Worm (Caenorhabditis elegans): Measurements from ENCODE around the gene srz-104.

The srz-104 gene

ce11 chrIV:16333121-16333520 is 9.6 kb downstream of the srz-104 start:
- TF ChIP-seq bed-2 (GFP tag; IDR thresholded peaks at IDR 0.05), result no peak
- no peak for TF ChIP-seq lin-54 (GFP tag; optimal IDR thresholded peaks at IDR 0.05)
- 0 out of 2 replicates have a peak, but pooled peaks have one; percentile 54 for TF ChIP-seq egl-44 (GFP tag; IDR thresholded peaks at IDR 0.05)
- no peak for TF ChIP-seq hlh-26 (GFP tag; conservative IDR thresholded peaks at IDR 0.05)
- TF ChIP-seq gei-17 (GFP tag; optimal IDR thresholded peaks at IDR 0.05), result no peak
- no peak for TF ChIP-seq mcd-1 (GFP tag; IDR thresholded peaks at IDR 0.05)
- no peak for TF ChIP-seq F10E7.11 (tag; optimal IDR thresholded peaks at IDR 0.05)
- no peak for TF ChIP-seq C17E4.6 (GFP tag; IDR thresholded peaks at IDR 0.05)
- TF ChIP-seq snpc-4 (GFP tag; optimal IDR thresholded peaks at IDR 0.05), result no peak
- TF ChIP-seq snpc-4 (tag; optimal IDR thresholded peaks at IDR 0.05), result no peak
- TF ChIP-seq K11D2.4 (GFP tag; IDR thresholded peaks at IDR 0.05), result no peak
- no peak for TF ChIP-seq Y79H2A.3 (GFP tag; conservative IDR thresholded peaks at IDR 0.05)
- TF ChIP-seq ceh-40 (GFP tag; IDR thresholded peaks at IDR 0.05), result no peak
- TF ChIP-seq nhr-120 (GFP tag; IDR thresholded peaks at IDR 0.05), result no peak
- TF ChIP-seq fkh-3 (tag; optimal IDR thresholded peaks at IDR 0.05), result peak; percentile 27
- TF ChIP-seq hsf-1 (GFP tag; IDR thresholded peaks at IDR 0.05), result 0 out of 2 replicates have a peak, but pooled peaks have one; percentile 21
- TF ChIP-seq B0336.3 (GFP tag; IDR thresholded peaks at IDR 0.05), result no peak
- TF ChIP-seq ztf-22 (GFP tag; optimal IDR thresholded peaks at IDR 0.05), result no peak
- TF ChIP-seq ceh-27 (GFP tag; optimal IDR thresholded peaks at IDR 0.05), result no peak

DNA sequence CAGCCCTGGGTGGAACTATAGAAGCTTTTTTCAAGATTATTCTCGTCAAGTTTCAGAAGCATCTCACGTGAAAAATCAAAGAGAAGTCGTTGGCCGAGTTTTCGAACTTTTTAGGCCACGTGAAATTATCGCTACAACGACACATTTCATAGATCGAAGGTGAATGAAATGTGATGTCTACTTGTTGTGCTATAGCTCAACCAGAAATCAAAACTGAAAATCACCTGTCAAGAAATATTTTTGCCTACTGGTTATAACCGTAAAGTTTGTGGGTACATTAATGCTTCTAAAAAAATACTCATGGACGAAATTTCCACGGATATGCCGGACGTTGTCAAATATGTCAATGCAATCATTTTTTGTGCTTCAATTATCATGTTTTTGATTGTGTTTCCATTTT is 11.6 kb downstream of the srz-104 start, which contains the start of gene srz-38:
Gene srz-38 (plus strand): TSS at position 301 of the 400 bp plus-strand sequence.
- TF ChIP-seq ztf-25 (GFP tag; IDR thresholded peaks at IDR 0.05), result no peak
- TF ChIP-seq ceh-100 (GFP tag; IDR thresholded peaks at IDR 0.05), result no peak
- no peak for TF ChIP-seq ceh-40 (GFP tag; IDR thresholded peaks at IDR 0.05)
- no peak for TF ChIP-seq ccch-3 (GFP tag; optimal IDR thresholded peaks at IDR 0.05)
- no peak for TF ChIP-seq lin-35 (GFP tag; optimal IDR thresholded peaks at IDR 0.05)
- TF ChIP-seq somi-1 (GFP tag; optimal IDR thresholded peaks at IDR 0.05), result no peak
- TF ChIP-seq T26A5.8 (tag; optimal IDR thresholded peaks at IDR 0.05), result no peak
- no peak for TF ChIP-seq repo-1 (tag; optimal IDR thresholded peaks at IDR 0.05)
- TF ChIP-seq snpc-1.1 (tag; optimal IDR thresholded peaks at IDR 0.05; ENCODE audit: insufficient read depth), result no peak
- TF ChIP-seq K11D2.4 (GFP tag; IDR thresholded peaks at IDR 0.05), result no peak
- TF ChIP-seq atf-7 (tag; optimal IDR thresholded peaks at IDR 0.05), result no peak
- no peak for TF ChIP-seq rpc-1 (optimal IDR thresholded peaks at IDR 0.05)
- TF ChIP-seq rpc-1 (tag; optimal IDR thresholded peaks at IDR 0.05), result no peak
- TF ChIP-seq Y53G8AR.9 (GFP tag; conservative IDR thresholded peaks at IDR 0.05), result no peak
- TF ChIP-seq chd-7 (tag; optimal IDR thresholded peaks at IDR 0.05), result no peak
- TF ChIP-seq dpff-1 (tag; optimal IDR thresholded peaks at IDR 0.05), result no peak
- TF ChIP-seq lsy-27 (tag; optimal IDR thresholded peaks at IDR 0.05; ENCODE audit: borderline replicate concordance, insufficient read depth), result no peak
- TF ChIP-seq nfyb-1 (GFP tag; IDR thresholded peaks at IDR 0.05), result no peak
- TF ChIP-seq ceh-58 (GFP tag; IDR thresholded peaks at IDR 0.05), result no peak

DNA sequence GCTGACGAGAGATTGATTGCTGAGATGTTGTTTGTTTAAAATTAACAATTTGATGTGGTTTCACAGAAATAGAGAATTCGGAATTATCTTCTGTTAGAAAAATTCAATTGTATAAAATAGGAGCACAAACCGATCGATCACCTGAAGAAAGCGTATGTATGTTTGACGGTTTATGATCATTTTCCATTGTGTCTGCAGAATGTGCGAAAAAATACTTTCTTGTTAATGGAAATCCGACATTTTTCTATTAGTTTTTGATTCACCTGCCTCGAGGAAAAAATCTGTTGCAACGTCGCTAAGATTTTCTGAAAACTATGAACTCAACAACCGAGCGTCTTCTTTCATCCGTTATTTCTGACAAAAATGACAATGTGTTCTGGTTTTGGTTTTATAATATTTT is 13.2 kb downstream of the srz-104 start, which contains the start of gene C35D6.13:
Gene C35D6.13 (plus strand): TSS at position 301 of the 400 bp plus-strand sequence.
- TF ChIP-seq Y95B8A.8 (GFP tag; IDR thresholded peaks at IDR 0.05) (no peak), snpc-3.4 (tag; optimal IDR thresholded peaks at IDR 0.05) (no peak), C06A6.2 (GFP tag; conservative IDR thresholded peaks at IDR 0.05) (no peak), egrh-3 (GFP tag; IDR thresholded peaks at IDR 0.05) (no peak), lsl-1 (GFP tag; optimal IDR thresholded peaks at IDR 0.05) (no peak), ztf-25 (GFP tag; IDR thresholded peaks at IDR 0.05) (no peak), nhr-27 (tag; optimal IDR thresholded peaks at IDR 0.05) (no peak)

Measured in whole organism, young adult.